Worm (Caenorhabditis elegans) whole organism, L1 larva: ENCODE results near the gene tbx-11.

Experiments
- fkh-4 ChIP-seq: sonication (generic microtip); optimal IDR thresholded peaks from 2 replicates; lab custom pipeline; 2016; ENCODE audit warnings: missing compliant biosample characterization, missing genetic modification characterization, borderline replicate concordance
- unc-98 ChIP-seq: fragments of 200-800 bp; sonication (Bioruptor generic); IDR thresholded peaks from 2 replicates; pipeline ENCODE4 v1.3.6; 2022; ENCODE audit warnings: missing genetic modification characterization, missing compliant biosample characterization

DNA sequence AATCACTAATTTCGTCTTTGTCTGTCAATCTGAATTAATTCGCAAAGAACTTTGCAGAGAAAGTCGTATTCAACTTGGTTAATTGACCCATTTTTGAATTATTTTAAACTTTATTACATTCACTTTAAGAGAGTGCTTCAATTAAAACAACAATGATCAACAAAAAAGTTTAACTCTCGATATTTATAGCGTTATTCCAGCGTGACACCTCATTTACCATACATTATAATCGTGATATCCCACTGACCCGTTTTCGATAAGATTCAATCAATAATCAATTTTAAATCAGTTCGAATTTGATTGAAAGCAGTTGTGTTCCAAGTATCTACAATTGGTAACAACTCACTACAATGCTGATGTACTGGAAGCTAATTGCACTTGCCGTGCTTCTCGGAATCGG lies 10.0 kb upstream of the tbx-11 start, which contains the start of gene clc-10:
- TF ChIP-seq fkh-4 (tag; lab: Kevin White, UChicago) (no peak), unc-98 (no peak)
